Fruit fly (Drosophila melanogaster) Kc167 (cell line): ENCODE data around the gene CG10654.

Experiments
- insv ChIP-seq: fragments of >200 bp; optimal IDR thresholded peaks from 3 replicates; lab custom pipeline; 2018; ENCODE audit warnings: missing external identifiers
- psq ChIP-seq: fragments of >200 bp; optimal IDR thresholded peaks from 2 replicates; lab custom pipeline; 2017; ENCODE audit warnings: missing external identifiers
- ttk ChIP-seq: sonication (Bioruptor generic); optimal IDR thresholded peaks from 2 replicates; lab custom pipeline; 2017; ENCODE audit warnings: missing external identifiers

dm6 chr3L:12501249-12501648 lies 6.4 kb downstream of the CG10654 start, which contains the start of the genes CG10638 and CG10681:
- no peak for TF ChIP-seq psq (lab: Kevin White, UChicago)
- TF ChIP-seq ttk (lab: Kevin White, UChicago), result no peak
- no peak for TF ChIP-seq insv (lab: Kevin White, UChicago)
